Worm (Caenorhabditis elegans) whole organism, late embryonic: Measurements from ENCODE around the gene W05H9.4.

Experiments used
- ceh-30 ChIP-seq: fragments of 150-350 bp; optimal IDR thresholded peaks from 2 replicates; lab custom pipeline; 2014; ENCODE audit warnings: missing biosample characterization, missing genetic modification characterization
- elt-2 ChIP-seq: sonication (generic microtip); optimal IDR thresholded peaks from 2 replicates; lab custom pipeline; 2016; ENCODE audit warnings: missing genetic modification reagents, missing genetic modification characterization, missing compliant biosample characterization
- elt-4 ChIP-seq: sonication (generic microtip); optimal IDR thresholded peaks from 2 replicates; lab custom pipeline; 2016; ENCODE audit warnings: missing genetic modification characterization, missing compliant biosample characterization
- ets-4 ChIP-seq: sonication (generic microtip); optimal IDR thresholded peaks from 2 replicates; lab custom pipeline; 2016; ENCODE audit warnings: missing genetic modification characterization, missing compliant biosample characterization
- nfya-1 ChIP-seq: sonication (generic microtip); optimal IDR thresholded peaks from 2 replicates; lab custom pipeline; 2017; ENCODE audit warnings: missing genetic modification characterization, mild to moderate bottlenecking, missing compliant biosample characterization, antibody characterized with exemption, moderate library complexity
- pha-2 ChIP-seq: sonication (generic microtip); optimal IDR thresholded peaks from 2 replicates; lab custom pipeline; 2017; ENCODE audit warnings: mild to moderate bottlenecking, missing genetic modification characterization, missing compliant biosample characterization
- pha-4 ChIP-seq: fragments of 150-350 bp; optimal IDR thresholded peaks from 2 replicates; lab custom pipeline; 2018; ENCODE audit warnings: missing biosample characterization, missing genetic modification reagents, missing genetic modification characterization
- pros-1 ChIP-seq: fragments of 150-350 bp; optimal IDR thresholded peaks from 2 replicates; lab custom pipeline; 2014; ENCODE audit warnings: missing biosample characterization, missing genetic modification reagents, missing genetic modification characterization
- zip-5 ChIP-seq: sonication (generic microtip); optimal IDR thresholded peaks from 2 replicates; lab custom pipeline; 2016; ENCODE audit warnings: missing genetic modification characterization, missing compliant biosample characterization

DNA sequence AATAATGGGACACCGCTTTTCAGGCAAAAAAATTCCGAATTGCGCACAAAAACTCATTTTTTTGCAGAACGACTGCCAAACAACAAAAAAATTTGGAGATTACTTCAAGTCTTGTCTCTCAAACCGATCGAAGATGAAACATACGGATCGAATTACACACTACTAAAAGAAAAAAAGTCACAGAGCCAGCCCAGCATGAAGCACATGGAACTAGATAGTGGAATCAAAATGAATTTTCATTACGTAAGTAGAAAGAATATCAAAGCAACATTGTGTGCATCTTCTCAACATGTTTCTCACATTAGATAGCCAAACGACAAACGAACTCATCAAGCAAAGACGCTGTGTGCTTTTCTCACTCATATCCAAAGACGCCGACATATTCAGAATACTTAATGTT, 42.4 kb upstream of the W05H9.4 start:
- TF ChIP-seq elt-2 (tag; lab: Kevin White, UChicago) (no peak), pha-2 (tag; lab: Kevin White, UChicago) (no peak), pha-4 (tag; lab: Kevin White, UChicago) (no peak), ets-4 (tag; lab: Kevin White, UChicago) (no peak), nfya-1 (tag; lab: Kevin White, UChicago) (no peak), zip-5 (tag; lab: Kevin White, UChicago) (no peak), elt-4 (tag; lab: Kevin White, UChicago) (no peak), ceh-30 (tag; lab: Kevin White, UChicago) (no peak), pros-1 (tag; lab: Kevin White, UChicago) (no peak)
